Fruit fly (Drosophila melanogaster) whole organism, embryonic: ENCODE results near the gene Rpn12.

ENCODE experiments used
- ATbp ChIP-seq: fragments of 200-800 bp; sonication (Bioruptor generic); optimal IDR thresholded peaks from 2 replicates; lab custom pipeline; 2017; ENCODE audit warnings: missing biosample characterization, mild to moderate bottlenecking, missing genetic modification characterization, missing genetic modification reagents
- Awh ChIP-seq: fragments of 200-800 bp; sonication (Bioruptor generic); IDR thresholded peaks from 2 replicates; pipeline ENCODE4, ENCODE4 v1.3.6; 2022; ENCODE audit warnings: missing biosample characterization, missing genetic modification characterization
- B-H1 ChIP-seq: fragments of 200-800 bp; sonication (Bioruptor generic); IDR thresholded peaks from 3 replicates; pipeline ENCODE4 v1.3.6; 2022; ENCODE audit warnings: missing biosample characterization, missing genetic modification characterization
- B-H2 ChIP-seq: fragments of 200-800 bp; sonication (Bioruptor generic); optimal IDR thresholded peaks from 2 replicates; lab custom pipeline; 2018; ENCODE audit warnings: missing biosample characterization, mild to moderate bottlenecking, missing genetic modification characterization
- CG10366 ChIP-seq: fragments of 200-800 bp; sonication (Bioruptor generic); IDR thresholded peaks from 2 replicates; pipeline ENCODE4 v1.3.6; 2022; ENCODE audit warnings: missing biosample characterization, missing genetic modification characterization
- CG10431 ChIP-seq: fragments of 200-800 bp; sonication (Bioruptor generic); optimal IDR thresholded peaks from 3 replicates; lab custom pipeline; 2018; ENCODE audit warnings: missing biosample characterization, mild to moderate bottlenecking, missing genetic modification characterization
- CG10462 ChIP-seq: fragments of 200-800 bp; sonication (Bioruptor generic); optimal IDR thresholded peaks from 2 replicates; lab custom pipeline; 2016; ENCODE audit warnings: missing biosample characterization, missing genetic modification characterization
- CG10654 ChIP-seq: fragments of 200-800 bp; sonication (Bioruptor generic); optimal IDR thresholded peaks from 2 replicates; lab custom pipeline; 2016; ENCODE audit warnings: missing biosample characterization, missing genetic modification characterization
- CG10959 ChIP-seq: fragments of 200-800 bp; sonication (Bioruptor generic); IDR thresholded peaks from 2 replicates; pipeline ENCODE4 v1.3.6; 2022; ENCODE audit warnings: missing biosample characterization, missing genetic modification characterization
- CG11695 ChIP-seq: fragments of 200-800 bp; sonication (Bioruptor generic); IDR thresholded peaks from 3 replicates; pipeline ENCODE4 v1.3.6; 2022; ENCODE audit warnings: missing biosample characterization, missing genetic modification characterization
- CG13287 ChIP-seq: fragments of 200-800 bp; sonication (Bioruptor generic); IDR thresholded peaks from 2 replicates; pipeline ENCODE4 v1.3.6; 2022; ENCODE audit warnings: missing biosample characterization, missing genetic modification characterization; ENCODE audit not compliant: partially characterized antibody
- CG1647 ChIP-seq: fragments of 200-800 bp; sonication (Bioruptor generic); optimal IDR thresholded peaks from 3 replicates; lab custom pipeline; 2016; ENCODE audit warnings: missing biosample characterization, missing genetic modification characterization
- CG17361 ChIP-seq: fragments of 200-800 bp; sonication (Bioruptor generic); IDR thresholded peaks from 3 replicates; pipeline ENCODE4 v1.3.6; 2022; ENCODE audit warnings: missing biosample characterization, missing genetic modification characterization
- CG18619 ChIP-seq: fragments of 200-800 bp; sonication (Bioruptor generic); optimal IDR thresholded peaks from 3 replicates; lab custom pipeline; 2017; ENCODE audit warnings: missing biosample characterization, mild to moderate bottlenecking, missing genetic modification characterization
- CG32532 ChIP-seq: fragments of 200-800 bp; sonication (Bioruptor generic); IDR thresholded peaks from 2 replicates; pipeline ENCODE4 v1.3.6; 2022; ENCODE audit warnings: missing biosample characterization, missing genetic modification characterization
- CG32772 ChIP-seq: fragments of 200-800 bp; sonication (Bioruptor generic); IDR thresholded peaks from 2 replicates; pipeline ENCODE4 v1.3.6; 2022; ENCODE audit warnings: missing biosample characterization, missing genetic modification characterization
- CG4424 ChIP-seq: fragments of 200-800 bp; sonication (Bioruptor generic); optimal IDR thresholded peaks from 3 replicates; lab custom pipeline; 2016; ENCODE audit warnings: missing biosample characterization, missing genetic modification characterization
- CG4820 ChIP-seq: fragments of 200-800 bp; sonication (Bioruptor generic); optimal IDR thresholded peaks from 3 replicates; lab custom pipeline; 2016; ENCODE audit warnings: missing biosample characterization, missing genetic modification characterization
- CG5180 ChIP-seq: fragments of 200-800 bp; sonication (Bioruptor generic); optimal IDR thresholded peaks from 3 replicates; lab custom pipeline; 2017; ENCODE audit warnings: missing biosample characterization, missing genetic modification characterization, mild to moderate bottlenecking, moderate library complexity, missing genetic modification reagents
- CG6272 ChIP-seq: fragments of 200-800 bp; sonication (Bioruptor generic); IDR thresholded peaks from 2 replicates; pipeline ENCODE4 v1.3.6; 2022; ENCODE audit warnings: missing biosample characterization, missing genetic modification characterization
- CG7786 ChIP-seq: fragments of 200-800 bp; sonication (Bioruptor generic); optimal IDR thresholded peaks from 2 replicates; lab custom pipeline; 2016; ENCODE audit warnings: missing biosample characterization, missing genetic modification characterization
- CG8924 ChIP-seq: fragments of 200-800 bp; optimal IDR thresholded peaks from 3 replicates; lab custom pipeline; 2019; ENCODE audit warnings: missing biosample characterization, mild to moderate bottlenecking, missing genetic modification characterization, moderate library complexity
- CG9215 ChIP-seq: fragments of 200-800 bp; sonication (Bioruptor generic); IDR thresholded peaks from 2 replicates; pipeline ENCODE4 v1.3.6; 2022; ENCODE audit warnings: missing biosample characterization, missing genetic modification characterization
- CHES-1-like ChIP-seq: fragments of 200-800 bp; sonication (Bioruptor generic); optimal IDR thresholded peaks from 2 replicates; lab custom pipeline; 2016; ENCODE audit warnings: missing biosample characterization, missing genetic modification characterization
- Dip3 ChIP-seq: fragments of 200-800 bp; sonication (Bioruptor generic); optimal IDR thresholded peaks from 3 replicates; lab custom pipeline; 2016; ENCODE audit warnings: missing biosample characterization, missing genetic modification characterization
- Dp ChIP-seq: fragments of 200-800 bp; sonication (Bioruptor generic); optimal IDR thresholded peaks from 2 replicates; lab custom pipeline; 2018; ENCODE audit warnings: missing biosample characterization, mild to moderate bottlenecking, missing genetic modification characterization, moderate library complexity
- E2f2 ChIP-seq: fragments of 200-800 bp; sonication (Bioruptor generic); IDR thresholded peaks from 2 replicates; pipeline ENCODE4 v1.3.6; 2022; ENCODE audit warnings: missing biosample characterization, missing genetic modification characterization
- Ets97D ChIP-seq: fragments of 200-800 bp; sonication (Bioruptor generic); optimal IDR thresholded peaks from 3 replicates; lab custom pipeline; 2016; ENCODE audit warnings: missing biosample characterization, missing genetic modification characterization
- HHEX ChIP-seq: fragments of 200-800 bp; sonication (Bioruptor generic); optimal IDR thresholded peaks from 3 replicates; lab custom pipeline; 2017; ENCODE audit warnings: missing biosample characterization, mild to moderate bottlenecking, missing genetic modification characterization, missing genetic modification reagents
- Kr ChIP-seq: fragments of 200-800 bp; sonication (Bioruptor generic); optimal IDR thresholded peaks from 2 replicates; lab custom pipeline; 2017; ENCODE audit warnings: missing biosample characterization, mild to moderate bottlenecking, missing genetic modification characterization
- MTF-1 ChIP-seq: fragments of 200-800 bp; sonication (Bioruptor generic); optimal IDR thresholded peaks from 2 replicates; lab custom pipeline; 2018; ENCODE audit warnings: missing biosample characterization, mild to moderate bottlenecking, missing genetic modification characterization, borderline replicate concordance
- Sox100B ChIP-seq: fragments of 200-800 bp; sonication (Bioruptor generic); optimal IDR thresholded peaks from 3 replicates; lab custom pipeline; 2018; ENCODE audit warnings: missing biosample characterization, mild to moderate bottlenecking, missing genetic modification characterization
- Tbp ChIP-seq: fragments of >200 bp; optimal IDR thresholded peaks from 2 replicates; lab custom pipeline; 2018; ENCODE audit warnings: missing biosample characterization, missing genetic modification characterization
- Trl ChIP-seq, 3 experiments: fragments of >200 bp in 2 of 3; fragments of 200-800 bp in 1 of 3; sonication (Bioruptor generic) in 1 of 3; optimal IDR thresholded peaks; 2 replicates in 1 of 3; 3 replicates in 2 of 3; lab custom pipeline; 2016 to 2017; ENCODE audit warnings: missing biosample characterization in 1 of 3, missing genetic modification characterization in 1 of 3
- bsh ChIP-seq, 2 experiments: fragments of 200-800 bp; sonication (Bioruptor generic); optimal IDR thresholded peaks; 2 replicates each; lab custom pipeline; 2017 to 2018; ENCODE audit warnings: mild to moderate bottlenecking in 2 of 2, missing biosample characterization in 2 of 2, missing genetic modification characterization in 2 of 2, moderate library complexity in 1 of 2
- cg ChIP-seq: fragments of 200-800 bp; sonication (Bioruptor generic); optimal IDR thresholded peaks from 3 replicates; lab custom pipeline; 2019; ENCODE audit warnings: missing biosample characterization, mild to moderate bottlenecking, missing genetic modification characterization, moderate library complexity
- fd96Cb ChIP-seq: fragments of 200-800 bp; sonication (Bioruptor generic); optimal IDR thresholded peaks from 2 replicates; lab custom pipeline; 2018; ENCODE audit warnings: missing biosample characterization, mild to moderate bottlenecking, missing genetic modification characterization, moderate library complexity
- gce ChIP-seq: fragments of 200-800 bp; sonication (Bioruptor generic); IDR thresholded peaks from 3 replicates; pipeline ENCODE4 v1.3.6; 2022; ENCODE audit warnings: missing biosample characterization, missing genetic modification characterization
- gt ChIP-seq: fragments of 200-800 bp; sonication (Bioruptor generic); IDR thresholded peaks from 2 replicates; pipeline ENCODE4 v1.3.6; 2022; ENCODE audit warnings: missing biosample characterization, missing genetic modification characterization
- her ChIP-seq: fragments of 200-800 bp; sonication (Bioruptor generic); optimal IDR thresholded peaks from 2 replicates; lab custom pipeline; 2016; ENCODE audit warnings: missing biosample characterization, missing genetic modification characterization
- jigr1 ChIP-seq: fragments of 200-800 bp; sonication (Bioruptor generic); IDR thresholded peaks from 3 replicates; pipeline ENCODE4 v1.3.6; 2022; ENCODE audit warnings: missing biosample characterization, missing genetic modification characterization
- lbe ChIP-seq: fragments of 200-800 bp; sonication (Bioruptor generic); optimal IDR thresholded peaks from 2 replicates; lab custom pipeline; 2016; ENCODE audit warnings: missing biosample characterization, mild to moderate bottlenecking, missing genetic modification characterization
- lilli ChIP-seq: fragments of 200-800 bp; sonication (Bioruptor generic); optimal IDR thresholded peaks from 3 replicates; lab custom pipeline; 2016; ENCODE audit warnings: missing biosample characterization, missing genetic modification characterization
- onecut ChIP-seq: fragments of 200-800 bp; sonication (Bioruptor generic); IDR thresholded peaks from 2 replicates; pipeline ENCODE4 v1.3.6; 2022; ENCODE audit warnings: missing biosample characterization, missing genetic modification characterization
- pb ChIP-seq: fragments of 200-800 bp; sonication (Bioruptor generic); optimal IDR thresholded peaks from 3 replicates; lab custom pipeline; 2016; ENCODE audit warnings: missing biosample characterization, missing genetic modification characterization
- peb ChIP-seq: fragments of 200-800 bp; sonication (Bioruptor generic); IDR thresholded peaks from 2 replicates; pipeline ENCODE4 v1.3.6; 2022; ENCODE audit warnings: missing biosample characterization, missing genetic modification characterization
- prd ChIP-seq, 3 experiments: fragments of >200 bp in 2 of 3; fragments of 200-800 bp in 1 of 3; sonication (Bioruptor generic) in 1 of 3; optimal IDR thresholded peaks in 2 of 3; IDR thresholded peaks in 1 of 3; 2 replicates in 2 of 3; 3 replicates in 1 of 3; pipeline versions ENCODE4 v1.3.6 to Lab custom; 2017 to 2022; ENCODE audit warnings: missing biosample characterization in 1 of 3, missing genetic modification characterization in 1 of 3
- row ChIP-seq: fragments of 200-800 bp; sonication (Bioruptor generic); IDR thresholded peaks from 3 replicates; pipeline ENCODE4 v1.3.6; 2022; ENCODE audit warnings: missing biosample characterization, missing genetic modification characterization
- wor ChIP-seq: fragments of 200-800 bp; sonication (Bioruptor generic); IDR thresholded peaks from 2 replicates; pipeline ENCODE4 v1.3.6; 2022; ENCODE audit warnings: missing biosample characterization, missing genetic modification characterization
- yki ChIP-seq: fragments of >200 bp; optimal IDR thresholded peaks from 3 replicates; lab custom pipeline; 2018
- zen2 ChIP-seq: fragments of 200-800 bp; sonication (Bioruptor generic); IDR thresholded peaks from 3 replicates; pipeline ENCODE4 v1.3.6; 2022; ENCODE audit warnings: missing biosample characterization, missing genetic modification characterization; ENCODE audit not compliant: partially characterized antibody

Gene Rpn12

DNA sequence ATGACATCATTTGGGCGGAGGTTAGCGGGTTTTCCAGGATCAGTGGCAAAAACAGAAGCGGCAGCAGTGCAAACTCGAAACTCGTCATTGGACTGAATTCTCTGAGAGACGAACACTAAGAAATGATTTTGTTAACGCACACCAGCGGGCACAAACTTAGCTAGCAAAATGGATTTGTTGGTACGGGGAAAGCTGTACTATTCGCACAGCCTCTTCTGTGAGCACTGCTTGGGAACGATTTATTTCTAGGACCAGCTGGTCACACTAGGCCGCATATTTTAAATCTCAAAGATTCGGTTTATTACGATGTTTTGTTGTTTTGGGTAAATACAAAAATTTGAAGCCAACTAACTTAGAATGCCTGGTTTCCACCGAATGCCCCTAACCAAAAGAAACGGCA lies 26.3 kb downstream of the Rpn12 start, which contains the start of gene CG4098 (continued):
- TF ChIP-seq Trl (optimal IDR thresholded peaks at IDR 0.05; lab: Kevin White, UChicago) (no peak), Trl (GFP tag; optimal IDR thresholded peaks at IDR 0.05; lab: Kevin White, UChicago) (peak; percentile 72), Tbp (no peak), HHEX (GFP tag; lab: Kevin White, UChicago) (peak; percentile 13), CG10462 (GFP tag; lab: Kevin White, UChicago) (no peak), cg (no peak), Kr (GFP tag; lab: Kevin White, UChicago) (no peak), Dp (peak; percentile 79), wor (GFP tag; lab: Robert Waterston, UW) (no peak), prd (optimal IDR thresholded peaks at IDR 0.05; lab: Kevin White, UChicago) (no peak), prd (GFP tag; IDR thresholded peaks at IDR 0.05; lab: Robert Waterston, UW) (peak; percentile 77), CG10654 (GFP tag; lab: Kevin White, UChicago) (peak; percentile 30), Ets97D (GFP tag; lab: Kevin White, UChicago) (peak; percentile 47), CG18619 (GFP tag; lab: Kevin White, UChicago) (peak; percentile 20), lilli (GFP tag; lab: Kevin White, UChicago) (peak; percentile 84), Dip3 (GFP tag; lab: Kevin White, UChicago) (peak; percentile 55), CG13287 (GFP tag; lab: Robert Waterston, UW) (peak; percentile 55), lbe (GFP tag; lab: Kevin White, UChicago) (peak; percentile 21), CG11695 (no peak), jigr1 (GFP tag; lab: Robert Waterston, UW) (no peak), CG6272 (GFP tag; lab: Robert Waterston, UW) (peak; percentile 31; the same call in 1 of the 2 replicates), CG4820 (no peak), CG8924 (tag; lab: Kevin White, UChicago) (peak; percentile 1), CG10431 (GFP tag; lab: Kevin White, UChicago) (no peak), CG1647 (GFP tag; lab: Kevin White, UChicago) (peak; percentile 44), yki (lab: Kevin White, UChicago) (no peak), CG17361 (no peak), peb (GFP tag; lab: Robert Waterston, UW) (no peak), CHES-1-like (GFP tag; lab: Kevin White, UChicago) (peak; percentile 46), CG7786 (GFP tag; lab: Kevin White, UChicago) (peak; percentile 68), bsh (GFP tag; optimal IDR thresholded peaks at IDR 0.05; lab: Kevin White, UChicago) (peak in 1 of 2 experiments; percentile 47), CG4424 (GFP tag; lab: Kevin White, UChicago) (no peak), onecut (peak; percentile 56), CG10959 (GFP tag; lab: Robert Waterston, UW) (no peak; the same call in 1 of the 2 replicates), B-H2 (GFP tag; lab: Kevin White, UChicago) (peak; percentile 40), zen2 (GFP tag; lab: Robert Waterston, UW) (no peak), her (GFP tag; lab: Kevin White, UChicago) (peak; percentile 71), MTF-1 (GFP tag; lab: Kevin White, UChicago) (peak; percentile 24), CG32772 (0 out of 2 replicates have a peak, but pooled peaks have one; percentile 24), CG9215 (GFP tag; lab: Robert Waterston, UW) (peak; percentile 47; the same call in 1 of the 2 replicates), gce (GFP tag; lab: Robert Waterston, UW) (0 out of 3 replicates have a peak, but pooled peaks have one; percentile 64), E2f2 (peak; percentile 86), CG10366 (GFP tag; lab: Robert Waterston, UW) (peak; percentile 76), CG32532 (GFP tag; lab: Robert Waterston, UW) (peak; percentile 81), ATbp (peak; percentile 31), Awh (GFP tag; lab: Robert Waterston, UW) (peak; percentile 39; the same call in 1 of the 2 replicates), B-H1 (peak; percentile 24; the same call in 2 of the 3 replicates), row (peak; percentile 97), CG5180 (no peak), Sox100B (GFP tag; lab: Kevin White, UChicago) (no peak), fd96Cb (tag; lab: Kevin White, UChicago) (peak; percentile 17), gt (GFP tag; lab: Robert Waterston, UW) (no peak), pb (GFP tag; lab: Kevin White, UChicago) (no peak)
